Worm (Caenorhabditis elegans) whole organism, young adult: ENCODE data around the gene T01D1.5.

Experiments
- B0019.2 ChIP-seq: fragments of 200-800 bp; sonication (Bioruptor generic); conservative IDR thresholded peaks from 2 replicates; pipeline ENCODE4 v1.3.6; 2022; ENCODE audit warnings: missing genetic modification reagents, missing genetic modification characterization, missing compliant biosample characterization
- F33H1.4 ChIP-seq: fragments of 200-800 bp; sonication (Bioruptor generic); IDR thresholded peaks from 2 replicates; pipeline ENCODE4 v1.3.6; 2022; ENCODE audit warnings: missing genetic modification reagents, missing genetic modification characterization, missing compliant biosample characterization
- F49E8.2 ChIP-seq: sonication (generic microtip); optimal IDR thresholded peaks from 3 replicates; lab custom pipeline; 2017; ENCODE audit warnings: missing genetic modification characterization, mild to moderate bottlenecking, missing compliant biosample characterization, antibody characterized with exemption, moderate library complexity; ENCODE audit not compliant: insufficient read depth
- K12H6.12 ChIP-seq: fragments of 200-800 bp; sonication (Bioruptor generic); optimal IDR thresholded peaks from 2 replicates; lab custom pipeline; 2018; ENCODE audit warnings: mild to moderate bottlenecking, missing genetic modification characterization, missing compliant biosample characterization
- ama-1 ChIP-seq, 3 experiments: fragments of 150-350 bp in 1 of 3; sonication (generic microtip) in 2 of 3; optimal IDR thresholded peaks; 2 replicates each; lab custom pipeline; 2014 to 2018; ENCODE audit warnings: missing biosample characterization in 2 of 3, missing genetic modification characterization in 2 of 3, missing genetic modification reagents in 2 of 3
- aptf-3 ChIP-seq: fragments of 200-800 bp; sonication (Bioruptor generic); IDR thresholded peaks from 2 replicates; pipeline ENCODE4 v1.3.6; 2022; ENCODE audit warnings: missing genetic modification characterization, missing compliant biosample characterization
- ceh-100 ChIP-seq: fragments of 200-800 bp; sonication (Bioruptor generic); IDR thresholded peaks from 2 replicates; pipeline ENCODE4 v1.3.6; 2022; ENCODE audit warnings: missing genetic modification reagents, missing genetic modification characterization, missing compliant biosample characterization
- ceh-27 ChIP-seq: fragments of 200-800 bp; sonication (Bioruptor generic); optimal IDR thresholded peaks from 2 replicates; lab custom pipeline; 2018; ENCODE audit warnings: mild to moderate bottlenecking, missing genetic modification characterization, moderate library complexity, missing compliant biosample characterization
- efl-1 ChIP-seq: fragments of 150-350 bp; optimal IDR thresholded peaks from 2 replicates; lab custom pipeline; 2014; ENCODE audit warnings: missing biosample characterization, missing genetic modification reagents, missing genetic modification characterization
- ets-4 ChIP-seq: fragments of 200-800 bp; sonication (Bioruptor generic); optimal IDR thresholded peaks from 2 replicates; lab custom pipeline; 2018; ENCODE audit warnings: mild to moderate bottlenecking, missing genetic modification characterization, missing compliant biosample characterization
- fkh-3 ChIP-seq: sonication (generic microtip); optimal IDR thresholded peaks from 2 replicates; lab custom pipeline; 2016; ENCODE audit warnings: mild to moderate bottlenecking, missing genetic modification characterization, missing compliant biosample characterization
- sdz-38 ChIP-seq: sonication (generic microtip); optimal IDR thresholded peaks from 2 replicates; lab custom pipeline; 2016; ENCODE audit warnings: missing genotype, missing genetic modification characterization, missing compliant biosample characterization

DNA sequence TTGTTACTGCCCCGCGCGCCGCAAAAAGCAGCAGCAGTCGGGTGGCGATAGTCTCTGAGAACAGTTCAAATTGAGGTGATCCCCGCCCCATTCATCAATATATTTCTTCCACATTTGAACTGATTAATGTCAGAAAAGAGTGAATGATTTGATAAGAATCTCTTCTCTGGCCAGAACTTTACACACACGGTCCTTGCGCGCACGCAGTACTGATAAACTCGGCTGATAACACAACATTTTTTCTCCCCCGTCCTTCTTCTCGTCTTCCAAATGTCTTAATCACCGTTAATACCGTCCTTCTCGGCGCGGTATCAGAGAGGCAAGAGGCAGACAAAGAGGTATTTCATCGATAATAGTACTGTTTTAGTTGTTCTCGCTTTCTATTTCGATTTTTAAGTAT lies 26.7 kb downstream of the T01D1.5 start, which contains the start of gene etr-1:
- TF ChIP-seq ceh-27 (GFP tag; lab: Kevin White, UChicago) (no peak), fkh-3 (tag; lab: Kevin White, UChicago) (no peak), K12H6.12 (tag; lab: Kevin White, UChicago) (no peak), ceh-100 (GFP tag; lab: Robert Waterston, UW) (no peak), F33H1.4 (GFP tag; lab: Robert Waterston, UW) (no peak), efl-1 (GFP tag; lab: Kevin White, UChicago) (no peak), ama-1 (optimal IDR thresholded peaks at IDR 0.05; lab: Kevin White, UChicago) (no peak), ama-1 (GFP tag; optimal IDR thresholded peaks at IDR 0.05; lab: Kevin White, UChicago) (no peak), sdz-38 (no peak), F49E8.2 (tag; lab: Kevin White, UChicago) (no peak), aptf-3 (no peak), B0019.2 (GFP tag; lab: Robert Waterston, UW) (no peak), ets-4 (GFP tag; lab: Kevin White, UChicago) (peak; percentile 83)
